Worm (Caenorhabditis elegans) whole organism, L3 larva: ENCODE results near the gene cyc-2.1.

Experiments
- R02D3.7 ChIP-seq: fragments of 150-350 bp; optimal IDR thresholded peaks from 2 replicates; lab custom pipeline; 2014; ENCODE audit warnings: missing biosample characterization, missing genetic modification characterization
- ZK546.5 ChIP-seq: sonication (generic microtip); optimal IDR thresholded peaks from 2 replicates; lab custom pipeline; 2017; ENCODE audit warnings: missing biosample characterization, missing genetic modification characterization
- aly-2 ChIP-seq: fragments of 150-350 bp; optimal IDR thresholded peaks from 2 replicates; lab custom pipeline; 2014; ENCODE audit warnings: missing biosample characterization, missing genetic modification characterization
- ama-1 ChIP-seq: fragments of 150-350 bp; optimal IDR thresholded peaks from 2 replicates; lab custom pipeline; 2018
- ceh-16 ChIP-seq: sonication (generic microtip); optimal IDR thresholded peaks from 2 replicates; lab custom pipeline; 2017; ENCODE audit warnings: missing biosample characterization, missing genetic modification characterization
- ceh-28 ChIP-seq: fragments of 150-350 bp; optimal IDR thresholded peaks from 2 replicates; lab custom pipeline; 2014; ENCODE audit warnings: missing biosample characterization, missing genetic modification reagents, missing genetic modification characterization
- ceh-82 ChIP-seq: fragments of 150-350 bp; optimal IDR thresholded peaks from 2 replicates; lab custom pipeline; 2014; ENCODE audit warnings: missing biosample characterization, missing genetic modification characterization
- ceh-9 ChIP-seq: sonication (generic microtip); optimal IDR thresholded peaks from 2 replicates; lab custom pipeline; 2018; ENCODE audit warnings: missing biosample characterization, missing genetic modification characterization
- daf-12 ChIP-seq: fragments of 150-350 bp; optimal IDR thresholded peaks from 2 replicates; lab custom pipeline; 2014; ENCODE audit warnings: missing biosample characterization, missing genetic modification reagents, missing genetic modification characterization
- egl-27 ChIP-seq: sonication (generic microtip); optimal IDR thresholded peaks from 4 replicates; lab custom pipeline; 2017; ENCODE audit warnings: missing biosample characterization, missing genetic modification reagents, missing genetic modification characterization
- egl-5 ChIP-seq: fragments of 150-350 bp; optimal IDR thresholded peaks from 2 replicates; lab custom pipeline; 2017; ENCODE audit warnings: missing biosample characterization, missing genetic modification reagents, missing genetic modification characterization, inconsistent platforms
- elt-1 ChIP-seq: fragments of 150-350 bp; optimal IDR thresholded peaks from 2 replicates; lab custom pipeline; 2014; ENCODE audit warnings: missing biosample characterization, missing genetic modification characterization
- elt-2 ChIP-seq: sonication (generic microtip); optimal IDR thresholded peaks from 2 replicates; lab custom pipeline; 2016; ENCODE audit warnings: missing genetic modification reagents, mild to moderate bottlenecking, missing genetic modification characterization, missing compliant biosample characterization
- elt-3 ChIP-seq, 3 experiments: fragments of 150-350 bp in 1 of 3; sonication (generic microtip) in 2 of 3; optimal IDR thresholded peaks; 2 replicates in 2 of 3; 4 replicates in 1 of 3; lab custom pipeline; 2014 to 2017; ENCODE audit warnings: missing biosample characterization in 3 of 3, missing genetic modification characterization in 3 of 3
- eor-1 ChIP-seq, 2 experiments: fragments of 150-350 bp; optimal IDR thresholded peaks; 2 replicates each; lab custom pipeline; 2014 to 2018; ENCODE audit warnings: missing biosample characterization in 2 of 2, missing genetic modification characterization in 2 of 2
- fkh-10 ChIP-seq: sonication (generic microtip); optimal IDR thresholded peaks from 2 replicates; lab custom pipeline; 2017; ENCODE audit warnings: missing biosample characterization, missing genetic modification reagents, missing genetic modification characterization
- fkh-2 ChIP-seq: fragments of 150-350 bp; optimal IDR thresholded peaks from 2 replicates; lab custom pipeline; 2014; ENCODE audit warnings: missing biosample characterization, missing genetic modification reagents, missing genetic modification characterization
- fos-1 ChIP-seq: fragments of 150-350 bp; optimal IDR thresholded peaks from 2 replicates; lab custom pipeline; 2014; ENCODE audit warnings: missing biosample characterization, missing genetic modification characterization
- hmg-11 ChIP-seq: sonication (generic microtip); optimal IDR thresholded peaks from 2 replicates; lab custom pipeline; 2016; ENCODE audit warnings: missing genetic modification characterization, missing compliant biosample characterization
- jun-1 ChIP-seq: fragments of 150-350 bp; optimal IDR thresholded peaks from 2 replicates; lab custom pipeline; 2014; ENCODE audit warnings: missing biosample characterization, missing genetic modification reagents, missing genetic modification characterization
- lin-15B ChIP-seq: fragments of 150-350 bp; optimal IDR thresholded peaks from 2 replicates; lab custom pipeline; 2014; ENCODE audit warnings: missing biosample characterization, missing genetic modification characterization
- lin-39 ChIP-seq: fragments of 150-350 bp; optimal IDR thresholded peaks from 2 replicates; lab custom pipeline; 2018; ENCODE audit warnings: missing biosample characterization, missing genetic modification reagents, missing genetic modification characterization
- lsy-12 ChIP-seq: sonication (generic microtip); optimal IDR thresholded peaks from 2 replicates; lab custom pipeline; 2016; ENCODE audit warnings: mild to moderate bottlenecking, missing genetic modification characterization, missing compliant biosample characterization
- mdl-1 ChIP-seq: fragments of 150-350 bp; optimal IDR thresholded peaks from 2 replicates; lab custom pipeline; 2014; ENCODE audit warnings: missing biosample characterization, missing genetic modification characterization
- mml-1 ChIP-seq: fragments of 150-350 bp; sonication (generic microtip); optimal IDR thresholded peaks from 3 replicates; lab custom pipeline; 2014; ENCODE audit warnings: missing biosample characterization, missing genetic modification characterization
- nfya-1 ChIP-seq: sonication (generic microtip); optimal IDR thresholded peaks from 2 replicates; lab custom pipeline; 2017; ENCODE audit warnings: missing genetic modification characterization, mild to moderate bottlenecking, missing compliant biosample characterization, antibody characterized with exemption, moderate library complexity; ENCODE audit not compliant: insufficient read depth
- nhr-11 ChIP-seq: fragments of 150-350 bp; optimal IDR thresholded peaks from 2 replicates; lab custom pipeline; 2014; ENCODE audit warnings: missing biosample characterization, missing genetic modification characterization
- nhr-23 ChIP-seq: fragments of 150-350 bp; optimal IDR thresholded peaks from 2 replicates; lab custom pipeline; 2014; ENCODE audit warnings: missing biosample characterization, missing genetic modification reagents, missing genetic modification characterization
- nhr-237 ChIP-seq: fragments of 150-350 bp; optimal IDR thresholded peaks from 2 replicates; lab custom pipeline; 2014; ENCODE audit warnings: missing biosample characterization, missing genetic modification characterization
- nhr-25 ChIP-seq: sonication (generic microtip); optimal IDR thresholded peaks from 2 replicates; lab custom pipeline; 2017; ENCODE audit warnings: missing biosample characterization, missing genetic modification characterization
- nhr-28 ChIP-seq: fragments of 150-350 bp; optimal IDR thresholded peaks from 2 replicates; lab custom pipeline; 2014; ENCODE audit warnings: missing biosample characterization, missing genetic modification characterization
- nhr-43 ChIP-seq: sonication (generic microtip); optimal IDR thresholded peaks from 2 replicates; lab custom pipeline; 2016; ENCODE audit warnings: mild to moderate bottlenecking, missing genetic modification characterization, missing compliant biosample characterization; ENCODE audit not compliant: poor library complexity, severe bottlenecking
- nhr-67 ChIP-seq: fragments of 150-350 bp; optimal IDR thresholded peaks from 2 replicates; lab custom pipeline; 2014; ENCODE audit warnings: missing biosample characterization, missing genetic modification characterization
- nhr-76 ChIP-seq: fragments of 150-350 bp; sonication (generic microtip); optimal IDR thresholded peaks from 5 replicates; lab custom pipeline; 2014; ENCODE audit warnings: missing biosample characterization, missing genetic modification characterization
- nhr-77 ChIP-seq: fragments of 150-350 bp; optimal IDR thresholded peaks from 2 replicates; lab custom pipeline; 2014; ENCODE audit warnings: missing biosample characterization, missing genetic modification characterization
- pha-4 ChIP-seq: fragments of 150-350 bp; optimal IDR thresholded peaks from 2 replicates; lab custom pipeline; 2014; ENCODE audit warnings: missing biosample characterization, missing genetic modification reagents, missing genetic modification characterization
- pqm-1 ChIP-seq: fragments of 150-350 bp; optimal IDR thresholded peaks from 2 replicates; lab custom pipeline; 2017; ENCODE audit warnings: missing biosample characterization, missing genetic modification characterization, inconsistent platforms
- sea-2 ChIP-seq: fragments of 150-350 bp; sonication (generic microtip); optimal IDR thresholded peaks from 4 replicates; lab custom pipeline; 2014; ENCODE audit warnings: missing biosample characterization, missing genetic modification reagents, missing genetic modification characterization
- skn-1 ChIP-seq: fragments of 150-350 bp; optimal IDR thresholded peaks from 2 replicates; lab custom pipeline; 2014; ENCODE audit warnings: missing biosample characterization, missing genetic modification characterization
- snpc-4 ChIP-seq: fragments of 150-350 bp; optimal IDR thresholded peaks from 2 replicates; lab custom pipeline; 2014; ENCODE audit warnings: missing biosample characterization, missing genetic modification characterization
- unc-39 ChIP-seq: sonication (generic microtip); optimal IDR thresholded peaks from 4 replicates; lab custom pipeline; 2017; ENCODE audit warnings: missing biosample characterization, missing genetic modification characterization
- unc-62 ChIP-seq: fragments of 150-350 bp; sonication (generic microtip); optimal IDR thresholded peaks from 4 replicates; lab custom pipeline; 2014; ENCODE audit warnings: missing biosample characterization, missing genetic modification reagents, missing genetic modification characterization
- zag-1 ChIP-seq: fragments of 150-350 bp; optimal IDR thresholded peaks from 2 replicates; lab custom pipeline; 2014; ENCODE audit warnings: missing biosample characterization, missing genetic modification characterization
- ztf-11 ChIP-seq: fragments of 150-350 bp; optimal IDR thresholded peaks from 2 replicates; lab custom pipeline; 2014; ENCODE audit warnings: missing biosample characterization, missing genetic modification characterization
- ztf-4 ChIP-seq: fragments of 150-350 bp; optimal IDR thresholded peaks from 2 replicates; lab custom pipeline; 2014; ENCODE audit warnings: missing biosample characterization, missing genetic modification characterization

cyc-2.1 gene

DNA sequence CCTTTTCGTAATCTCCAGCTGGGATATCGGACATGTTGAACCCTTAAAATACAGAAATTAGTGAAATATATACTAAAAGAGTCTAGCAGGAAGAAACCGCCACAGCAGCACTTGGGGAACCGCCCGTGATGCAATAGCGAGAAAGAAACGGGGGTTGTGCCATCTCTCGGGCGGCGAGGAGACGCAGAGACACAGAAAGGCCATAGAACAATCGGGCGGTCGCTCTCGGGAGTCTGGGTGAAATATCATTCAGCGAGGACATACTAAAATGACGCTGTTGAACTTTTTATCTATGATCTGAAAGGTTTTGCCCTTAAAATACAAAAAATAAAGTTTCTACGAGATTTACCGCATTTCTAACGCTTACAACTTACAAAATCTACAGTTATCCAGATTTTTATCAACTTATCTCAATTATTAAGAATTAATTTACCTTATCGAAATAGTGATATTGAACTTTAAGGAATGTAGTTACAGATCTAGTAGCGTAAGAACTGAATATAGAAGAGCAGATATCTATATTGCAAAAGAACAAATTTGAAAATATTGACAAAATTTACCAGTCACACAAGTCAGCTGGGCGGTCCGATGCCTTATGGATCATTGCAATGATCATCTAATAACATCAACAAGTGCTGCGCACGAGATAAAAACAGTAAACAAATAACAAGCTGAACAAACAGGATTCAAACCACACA is at the start of gene cyc-2.1:
Gene cyc-2.1 (minus strand): TSS at position 605 of the 698 bp plus-strand sequence.
- TF ChIP-seq egl-5 (tag; lab: Kevin White, UChicago) (no peak), aly-2 (tag; lab: Kevin White, UChicago) (peak; percentile 69), nhr-76 (tag; lab: Kevin White, UChicago) (no peak), snpc-4 (tag; lab: Kevin White, UChicago) (no peak), nhr-28 (tag; lab: Kevin White, UChicago) (no peak), ama-1 (peak; percentile 84), unc-39 (no peak), nhr-237 (tag; lab: Kevin White, UChicago) (no peak), elt-1 (no peak), nhr-11 (tag; lab: Kevin White, UChicago) (no peak), mml-1 (tag; lab: Kevin White, UChicago) (no peak), sea-2 (GFP tag; lab: Kevin White, UChicago) (no peak), ZK546.5 (no peak), pha-4 (tag; lab: Kevin White, UChicago) (peak; percentile 54), ceh-16 (tag; lab: Kevin White, UChicago) (no peak), nhr-23 (tag; lab: Kevin White, UChicago) (peak; percentile 38), ceh-28 (tag; lab: Kevin White, UChicago) (peak; percentile 47), skn-1 (tag; lab: Kevin White, UChicago) (peak; percentile 18), R02D3.7 (tag; lab: Kevin White, UChicago) (peak; percentile 67), ztf-4 (tag; lab: Kevin White, UChicago) (no peak), nhr-43 (tag; lab: Kevin White, UChicago) (no peak), lsy-12 (tag; lab: Kevin White, UChicago) (peak; percentile 68), eor-1 (tag; optimal IDR thresholded peaks at IDR 0.05; lab: Kevin White, UChicago) (no peak), ztf-11 (tag; lab: Kevin White, UChicago) (no peak), ceh-82 (tag; lab: Kevin White, UChicago) (no peak), jun-1 (tag; lab: Kevin White, UChicago) (peak; percentile 10), nhr-25 (peak; percentile 62), nhr-67 (tag; lab: Kevin White, UChicago) (no peak), nfya-1 (tag; lab: Kevin White, UChicago) (peak; percentile 66), unc-62 (GFP tag; lab: Kevin White, UChicago) (no peak), elt-2 (tag; lab: Kevin White, UChicago) (peak; percentile 73), egl-27 (tag; lab: Kevin White, UChicago) (no peak), fos-1 (tag; lab: Kevin White, UChicago) (peak; percentile 47), hmg-11 (peak; percentile 82), fkh-2 (tag; lab: Kevin White, UChicago) (no peak), mdl-1 (tag; lab: Kevin White, UChicago) (no peak), nhr-77 (tag; lab: Kevin White, UChicago) (peak; percentile 61), ceh-9 (tag; lab: Kevin White, UChicago) (no peak), zag-1 (tag; lab: Kevin White, UChicago) (no peak), lin-39 (peak; percentile 4), daf-12 (tag; lab: Kevin White, UChicago) (no peak), pqm-1 (tag; lab: Kevin White, UChicago) (peak; percentile 70), lin-15B (peak; percentile 83), elt-3 (tag; optimal IDR thresholded peaks at IDR 0.05; lab: Kevin White, UChicago) (no peak), fkh-10 (GFP tag; lab: Kevin White, UChicago) (no peak)
